Fruit fly (Drosophila melanogaster): Measurements from ENCODE around the gene Pvf3.

Gene Pvf3

DNA sequence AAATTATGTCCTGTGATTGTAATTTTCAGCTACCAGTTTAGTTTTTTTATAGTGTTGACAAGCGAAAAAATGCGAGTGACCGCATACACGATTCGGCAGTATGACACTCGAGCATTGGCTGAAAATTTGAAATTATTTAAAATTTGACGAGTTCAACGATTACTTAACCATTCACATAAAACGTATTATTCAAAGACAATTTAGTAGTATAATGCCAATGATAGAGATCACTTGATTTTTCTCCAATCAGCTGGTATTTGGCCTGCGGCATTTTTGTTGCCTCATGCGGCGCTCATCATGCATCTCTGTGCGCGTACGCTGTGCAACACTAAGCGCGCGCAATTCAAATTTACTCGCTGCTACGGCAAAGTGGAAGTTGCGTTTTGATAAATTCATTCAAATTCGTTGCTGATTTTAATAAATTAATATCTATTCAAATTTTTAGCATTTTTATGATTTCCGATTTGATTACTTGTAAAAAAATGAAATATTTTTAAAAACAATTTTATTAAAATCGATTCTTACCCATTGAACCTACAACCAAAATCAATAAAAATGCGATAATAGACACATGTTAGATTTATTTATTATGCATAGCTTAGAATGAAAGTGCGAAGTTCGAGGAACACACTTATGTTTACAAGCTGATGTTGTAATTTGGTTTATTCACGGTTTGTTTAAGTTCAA is 37.0 kb upstream of the Pvf3 start, which contains the start of gene CG4497 (continued):
- TF ChIP-seq topi (GFP tag; optimal IDR thresholded peaks at IDR 0.05), result peak; percentile 91
- peak; percentile 93 for TF ChIP-seq Sox15 (GFP tag; optimal IDR thresholded peaks at IDR 0.05)
- TF ChIP-seq esn (GFP tag; optimal IDR thresholded peaks at IDR 0.05), result peak; percentile 94
- TF ChIP-seq CG11294 (GFP tag; IDR thresholded peaks at IDR 0.05), result peak; percentile 85
- peak; percentile 94 for TF ChIP-seq cyc (GFP tag; optimal IDR thresholded peaks at IDR 0.05)
- TF ChIP-seq Sox102F (GFP tag; optimal IDR thresholded peaks at IDR 0.05), result peak; percentile 84
- peak; percentile 93 for TF ChIP-seq CG10631 (GFP tag; optimal IDR thresholded peaks at IDR 0.05)
- no peak for TF ChIP-seq CG16779 (tag; optimal IDR thresholded peaks at IDR 0.05)
- peak; percentile 93 for TF ChIP-seq OdsH (GFP tag; optimal IDR thresholded peaks at IDR 0.05)
- peak; percentile 92 for TF ChIP-seq pdm3 (GFP tag; optimal IDR thresholded peaks at IDR 0.05)
- TF ChIP-seq Met (GFP tag; optimal IDR thresholded peaks at IDR 0.05), result peak; percentile 88
- peak; percentile 58 for TF ChIP-seq Eip93F (GFP tag; optimal IDR thresholded peaks at IDR 0.05)
- TF ChIP-seq dac (GFP tag; optimal IDR thresholded peaks at IDR 0.05), result peak; percentile 80
- peak; percentile 93 for TF ChIP-seq lz (GFP tag; optimal IDR thresholded peaks at IDR 0.05)
- peak; percentile 84 for TF ChIP-seq CG6163 (GFP tag; IDR thresholded peaks at IDR 0.05)
- TF ChIP-seq net (GFP tag; optimal IDR thresholded peaks at IDR 0.05), result peak; percentile 80
- TF ChIP-seq CG34406 (GFP tag; optimal IDR thresholded peaks at IDR 0.05), result peak; percentile 82
- peak; percentile 82 for TF ChIP-seq CG4318 (GFP tag; optimal IDR thresholded peaks at IDR 0.05)
- peak; percentile 75 for TF ChIP-seq CG8119 (GFP tag; IDR thresholded peaks at IDR 0.05)
- peak; percentile 56 for TF ChIP-seq CG6808 (GFP tag; optimal IDR thresholded peaks at IDR 0.05)
- TF ChIP-seq Hr38 (GFP tag; optimal IDR thresholded peaks at IDR 0.05), result peak; percentile 84
- TF ChIP-seq Blimp-1 (GFP tag; optimal IDR thresholded peaks at IDR 0.05), result peak; percentile 58
- peak; percentile 92 for TF ChIP-seq Hr4 (GFP tag; optimal IDR thresholded peaks at IDR 0.05)
- peak; percentile 95 for TF ChIP-seq CG31627 (GFP tag; optimal IDR thresholded peaks at IDR 0.05)
- peak; percentile 74 for TF ChIP-seq CG15336 (GFP tag; IDR thresholded peaks at IDR 0.05)
- peak; percentile 87 for TF ChIP-seq CG32006 (GFP tag; optimal IDR thresholded peaks at IDR 0.05)
- peak; percentile 66 for TF ChIP-seq fd85E (GFP tag; optimal IDR thresholded peaks at IDR 0.05)
- TF ChIP-seq CG11762 (GFP tag; optimal IDR thresholded peaks at IDR 0.05; ENCODE audit: insufficient read depth), result peak; percentile 79
- peak; percentile 52 for TF ChIP-seq dsx (GFP tag; optimal IDR thresholded peaks at IDR 0.05; ENCODE audit: poor library complexity, severe bottlenecking)
- TF ChIP-seq CG9139 (GFP tag; optimal IDR thresholded peaks at IDR 0.05), result peak; percentile 16
- peak; percentile 48 for TF ChIP-seq CG1621 (tag; optimal IDR thresholded peaks at IDR 0.05)
- TF ChIP-seq Sox14 (GFP tag; optimal IDR thresholded peaks at IDR 0.05), result peak; percentile 92
- TF ChIP-seq Lpt (GFP tag; optimal IDR thresholded peaks at IDR 0.05), result peak; percentile 74
- TF ChIP-seq fkh (GFP tag; optimal IDR thresholded peaks at IDR 0.05), result peak; percentile 36
- TF ChIP-seq CG8632 (GFP tag; optimal IDR thresholded peaks at IDR 0.05), result peak; percentile 67
- peak; percentile 77 for TF ChIP-seq Ets96B (tag; optimal IDR thresholded peaks at IDR 0.05)

DNA sequence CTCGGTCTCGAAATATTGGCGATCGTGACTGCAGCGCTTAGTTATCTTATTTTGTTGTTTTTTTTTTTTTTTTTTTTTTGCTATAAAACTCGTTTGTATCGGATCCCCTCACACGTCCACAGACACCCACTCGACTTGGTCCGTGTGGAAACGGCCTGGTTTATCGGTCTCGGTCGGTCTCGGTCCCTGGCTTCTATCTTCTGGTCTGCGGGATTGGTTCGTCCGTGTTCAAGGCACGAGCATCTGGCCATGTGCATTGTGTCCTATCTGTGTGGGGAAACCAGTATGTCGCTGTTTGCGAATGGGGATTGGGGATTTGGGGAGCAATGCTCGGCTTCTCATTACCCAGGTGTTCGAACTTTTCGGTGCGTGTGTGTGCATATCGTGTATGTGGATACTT is 32.2 kb upstream of the Pvf3 start, which contains the start of gene CG4496:
TSS of gene CG4496 (minus strand) at position 337 of the 400 bp plus-strand sequence.
- TF ChIP-seq CG4318 (GFP tag; optimal IDR thresholded peaks at IDR 0.05) (no peak), Lpt (GFP tag; optimal IDR thresholded peaks at IDR 0.05) (peak; percentile 74), Blimp-1 (GFP tag; optimal IDR thresholded peaks at IDR 0.05) (no peak), Smox (GFP tag; optimal IDR thresholded peaks at IDR 0.05) (no peak), CG3032 (tag; optimal IDR thresholded peaks at IDR 0.05) (no peak), Eip75B (GFP tag; optimal IDR thresholded peaks at IDR 0.05) (peak; percentile 42), vri (GFP tag; optimal IDR thresholded peaks at IDR 0.05) (no peak), Eip93F (GFP tag; optimal IDR thresholded peaks at IDR 0.05) (no peak), svp (GFP tag) (no peak), Gug (GFP tag; IDR thresholded peaks at IDR 0.05) (no peak), CG32006 (GFP tag; optimal IDR thresholded peaks at IDR 0.05) (no peak), Hr39 (GFP tag; optimal IDR thresholded peaks at IDR 0.05) (no peak), CG11902 (GFP tag; optimal IDR thresholded peaks at IDR 0.05) (no peak), CG34406 (GFP tag; optimal IDR thresholded peaks at IDR 0.05) (no peak), CG16779 (tag; optimal IDR thresholded peaks at IDR 0.05) (peak; percentile 65), CG9139 (GFP tag; optimal IDR thresholded peaks at IDR 0.05) (peak; percentile 57), fkh (GFP tag; optimal IDR thresholded peaks at IDR 0.05) (no peak), Sox102F (GFP tag; optimal IDR thresholded peaks at IDR 0.05) (no peak), Met (GFP tag; optimal IDR thresholded peaks at IDR 0.05) (no peak), CG6163 (GFP tag; IDR thresholded peaks at IDR 0.05) (peak; percentile 65; the same call in 2 of the 3 replicates), CG15336 (GFP tag; IDR thresholded peaks at IDR 0.05) (peak; percentile 56), Hr38 (GFP tag; optimal IDR thresholded peaks at IDR 0.05) (no peak), CG6792 (GFP tag; optimal IDR thresholded peaks at IDR 0.05) (peak; percentile 3), esn (GFP tag; optimal IDR thresholded peaks at IDR 0.05) (no peak), CG10669 (GFP tag; optimal IDR thresholded peaks at IDR 0.05) (no peak), Sox14 (GFP tag; optimal IDR thresholded peaks at IDR 0.05) (peak; percentile 18), CG3919 (GFP tag; optimal IDR thresholded peaks at IDR 0.05) (peak; percentile 57), Ets21C (GFP tag; optimal IDR thresholded peaks at IDR 0.05) (no peak)
